Fruit fly (Drosophila melanogaster) whole organism, embryonic: Measurements from ENCODE around the gene Inx3.

Experiments used
- CG11723 ChIP-seq: fragments of 200-800 bp; sonication (Bioruptor generic); optimal IDR thresholded peaks from 2 replicates; lab custom pipeline; 2017; ENCODE audit warnings: missing biosample characterization, mild to moderate bottlenecking, missing genetic modification characterization
- CG12236 ChIP-seq: fragments of 200-800 bp; sonication (Bioruptor generic); optimal IDR thresholded peaks from 2 replicates; lab custom pipeline; 2016; ENCODE audit warnings: missing biosample characterization, missing genetic modification characterization
- CG12391 ChIP-seq: fragments of 200-800 bp; sonication (Bioruptor generic); optimal IDR thresholded peaks from 3 replicates; lab custom pipeline; 2018; ENCODE audit warnings: missing biosample characterization, mild to moderate bottlenecking, missing genetic modification characterization, moderate library complexity
- CG14050 ChIP-seq: fragments of 200-800 bp; sonication (Bioruptor generic); IDR thresholded peaks from 3 replicates; pipeline ENCODE4 v1.3.6; 2022; ENCODE audit warnings: missing biosample characterization, missing genetic modification characterization
- CG14667 ChIP-seq: fragments of 200-800 bp; sonication (Bioruptor generic); IDR thresholded peaks from 2 replicates; pipeline ENCODE4 v1.3.6; 2022; ENCODE audit warnings: missing biosample characterization, missing genetic modification characterization
- CG15696 ChIP-seq: fragments of 200-800 bp; sonication (Bioruptor generic); optimal IDR thresholded peaks from 2 replicates; lab custom pipeline; 2019; ENCODE audit warnings: missing biosample characterization, mild to moderate bottlenecking, missing genetic modification characterization, moderate library complexity
- CG16863 ChIP-seq: fragments of 200-800 bp; sonication (Bioruptor generic); optimal IDR thresholded peaks from 3 replicates; lab custom pipeline; 2016; ENCODE audit warnings: missing biosample characterization, missing genetic modification characterization
- CG18011 ChIP-seq: fragments of 200-800 bp; sonication (Bioruptor generic); optimal IDR thresholded peaks from 2 replicates; lab custom pipeline; 2017; ENCODE audit warnings: missing biosample characterization, missing genetic modification characterization, mild to moderate bottlenecking, moderate library complexity, missing genotype
- CG18619 ChIP-seq: fragments of 200-800 bp; sonication (Bioruptor generic); optimal IDR thresholded peaks from 3 replicates; lab custom pipeline; 2017; ENCODE audit warnings: missing biosample characterization, mild to moderate bottlenecking, missing genetic modification characterization
- CG2120 ChIP-seq: fragments of 200-800 bp; sonication (Bioruptor generic); optimal IDR thresholded peaks from 3 replicates; lab custom pipeline; 2016; ENCODE audit warnings: missing biosample characterization, missing genetic modification characterization
- CG2678 ChIP-seq: fragments of 200-800 bp; sonication (Bioruptor generic); optimal IDR thresholded peaks from 3 replicates; lab custom pipeline; 2019; ENCODE audit warnings: missing biosample characterization, mild to moderate bottlenecking, missing genetic modification characterization, moderate library complexity
- CG31224 ChIP-seq: fragments of 200-800 bp; sonication (Bioruptor generic); IDR thresholded peaks from 2 replicates; pipeline ENCODE4 v1.3.6; 2022; ENCODE audit warnings: missing biosample characterization, missing genetic modification characterization
- CG31365 ChIP-seq: fragments of 200-800 bp; sonication (Bioruptor generic); optimal IDR thresholded peaks from 2 replicates; lab custom pipeline; 2018; ENCODE audit warnings: missing biosample characterization, mild to moderate bottlenecking, missing genetic modification characterization
- CG3407 ChIP-seq: fragments of 200-800 bp; sonication (Bioruptor generic); optimal IDR thresholded peaks from 2 replicates; lab custom pipeline; 2018; ENCODE audit warnings: missing biosample characterization, mild to moderate bottlenecking, missing genetic modification characterization
- CG3838 ChIP-seq: fragments of 200-800 bp; sonication (Bioruptor generic); optimal IDR thresholded peaks from 3 replicates; lab custom pipeline; 2016; ENCODE audit warnings: missing biosample characterization, missing genetic modification characterization
- CG4282 ChIP-seq: fragments of 200-800 bp; sonication (Bioruptor generic); optimal IDR thresholded peaks from 2 replicates; lab custom pipeline; 2016; ENCODE audit warnings: missing biosample characterization, missing genetic modification characterization
- CG7786 ChIP-seq: fragments of 200-800 bp; sonication (Bioruptor generic); optimal IDR thresholded peaks from 2 replicates; lab custom pipeline; 2016; ENCODE audit warnings: missing biosample characterization, missing genetic modification characterization
- CG7928 ChIP-seq: fragments of 200-800 bp; sonication (Bioruptor generic); optimal IDR thresholded peaks from 2 replicates; lab custom pipeline; 2017; ENCODE audit warnings: missing biosample characterization, mild to moderate bottlenecking, missing genetic modification characterization
- CG9215 ChIP-seq: fragments of 200-800 bp; sonication (Bioruptor generic); IDR thresholded peaks from 2 replicates; pipeline ENCODE4 v1.3.6; 2022; ENCODE audit warnings: missing biosample characterization, missing genetic modification characterization
- CG9609 ChIP-seq: fragments of 200-800 bp; sonication (Bioruptor generic); optimal IDR thresholded peaks from 3 replicates; lab custom pipeline; 2016; ENCODE audit warnings: missing biosample characterization, missing genetic modification characterization
- CG9876 ChIP-seq: fragments of 200-800 bp; sonication (Bioruptor generic); optimal IDR thresholded peaks from 2 replicates; lab custom pipeline; 2016; ENCODE audit warnings: missing biosample characterization, missing genetic modification characterization
- D ChIP-seq, 2 experiments: fragments of 200-800 bp in 1 of 2; fragments of >200 bp in 1 of 2; sonication (Bioruptor generic) in 1 of 2; optimal IDR thresholded peaks; 2 replicates in 1 of 2; 3 replicates in 1 of 2; lab custom pipeline; 2017; ENCODE audit warnings: mild to moderate bottlenecking in 1 of 2, missing biosample characterization in 1 of 2, missing genetic modification characterization in 1 of 2, missing genetic modification reagents in 1 of 2
- Dad ChIP-seq: fragments of 200-800 bp; sonication (Bioruptor generic); optimal IDR thresholded peaks from 3 replicates; lab custom pipeline; 2016; ENCODE audit warnings: missing biosample characterization, missing genetic modification characterization
- Doc2 ChIP-seq: fragments of 200-800 bp; sonication (Bioruptor generic); IDR thresholded peaks from 2 replicates; pipeline ENCODE4 v1.3.6; 2022; ENCODE audit warnings: missing biosample characterization, missing genetic modification characterization
- Fer1 ChIP-seq: fragments of 200-800 bp; sonication (Bioruptor generic); optimal IDR thresholded peaks from 2 replicates; lab custom pipeline; 2017; ENCODE audit warnings: missing biosample characterization, mild to moderate bottlenecking, missing genetic modification characterization
- HLH54F ChIP-seq: fragments of 200-800 bp; sonication (Bioruptor generic); optimal IDR thresholded peaks from 3 replicates; lab custom pipeline; 2016; ENCODE audit warnings: missing biosample characterization, missing genetic modification characterization
- Hr51 ChIP-seq, 2 experiments: fragments of 200-800 bp; sonication (Bioruptor generic); optimal IDR thresholded peaks; 2 replicates in 1 of 2; 3 replicates in 1 of 2; lab custom pipeline; 2016 to 2018; ENCODE audit warnings: missing biosample characterization in 2 of 2, missing genetic modification characterization in 2 of 2, mild to moderate bottlenecking in 1 of 2, moderate library complexity in 1 of 2
- Max ChIP-seq: fragments of 200-800 bp; sonication (Bioruptor generic); optimal IDR thresholded peaks from 2 replicates; lab custom pipeline; 2016; ENCODE audit warnings: missing biosample characterization, mild to moderate bottlenecking, missing genetic modification characterization
- Med ChIP-seq: fragments of 200-800 bp; sonication (Bioruptor generic); peaks from one replicate; lab custom pipeline; 2016; ENCODE audit warnings: missing biosample characterization, missing genetic modification characterization, mild to moderate bottlenecking, inconsistent platforms, moderate library complexity
- Oaz ChIP-seq: fragments of 200-800 bp; sonication (Bioruptor generic); IDR thresholded peaks from 2 replicates; pipeline ENCODE4 v1.3.6; 2022; ENCODE audit warnings: missing biosample characterization, missing genetic modification characterization
- Oli ChIP-seq: fragments of 200-800 bp; sonication (Bioruptor generic); optimal IDR thresholded peaks from 2 replicates; lab custom pipeline; 2018; ENCODE audit warnings: missing biosample characterization, mild to moderate bottlenecking, missing genetic modification characterization, moderate library complexity
- Sox102F ChIP-seq: fragments of 200-800 bp; sonication (Bioruptor generic); optimal IDR thresholded peaks from 2 replicates; lab custom pipeline; 2018; ENCODE audit warnings: missing biosample characterization, mild to moderate bottlenecking, missing genetic modification characterization, moderate library complexity
- YL-1 ChIP-seq: fragments of 200-800 bp; sonication (Bioruptor generic); optimal IDR thresholded peaks from 3 replicates; lab custom pipeline; 2017; ENCODE audit warnings: missing biosample characterization, mild to moderate bottlenecking, missing genetic modification characterization
- az2 ChIP-seq: fragments of 200-800 bp; sonication (Bioruptor generic); optimal IDR thresholded peaks from 3 replicates; lab custom pipeline; 2016; ENCODE audit warnings: missing biosample characterization, missing genetic modification characterization
- bsh ChIP-seq, 2 experiments: fragments of 200-800 bp; sonication (Bioruptor generic); optimal IDR thresholded peaks; 2 replicates each; lab custom pipeline; 2017 to 2018; ENCODE audit warnings: mild to moderate bottlenecking in 2 of 2, missing biosample characterization in 2 of 2, missing genetic modification characterization in 2 of 2, moderate library complexity in 1 of 2
- cato ChIP-seq: fragments of 200-800 bp; sonication (Bioruptor generic); optimal IDR thresholded peaks from 2 replicates; lab custom pipeline; 2016; ENCODE audit warnings: missing biosample characterization, missing genetic modification characterization, borderline replicate concordance
- dysf ChIP-seq: fragments of 200-800 bp; sonication (Bioruptor generic); IDR thresholded peaks from 3 replicates; pipeline ENCODE4 v1.3.6; 2022; ENCODE audit warnings: missing biosample characterization, missing genetic modification characterization
- grn ChIP-seq: fragments of 200-800 bp; sonication (Bioruptor generic); optimal IDR thresholded peaks from 3 replicates; lab custom pipeline; 2017; ENCODE audit warnings: missing biosample characterization, missing genetic modification characterization
- klu ChIP-seq: fragments of 200-800 bp; sonication (Bioruptor generic); IDR thresholded peaks from 2 replicates; pipeline ENCODE4 v1.3.6; 2022; ENCODE audit warnings: missing biosample characterization, missing genetic modification characterization
- phol ChIP-seq: fragments of 200-800 bp; sonication (Bioruptor generic); optimal IDR thresholded peaks from 3 replicates; lab custom pipeline; 2018; ENCODE audit warnings: missing biosample characterization, mild to moderate bottlenecking, missing genetic modification characterization, moderate library complexity
- sna ChIP-seq: fragments of 200-800 bp; sonication (Bioruptor generic); IDR thresholded peaks from 2 replicates; pipeline ENCODE4 v1.3.6; 2022; ENCODE audit warnings: missing biosample characterization, missing genetic modification characterization; ENCODE audit not compliant: partially characterized antibody
- tgo ChIP-seq: fragments of 200-800 bp; sonication (Bioruptor generic); IDR thresholded peaks from 3 replicates; pipeline ENCODE4 v1.3.6; 2022; ENCODE audit warnings: missing biosample characterization, missing genetic modification characterization
- ttk ChIP-seq: fragments of 200-800 bp; sonication (Bioruptor generic); IDR thresholded peaks from 2 replicates; pipeline ENCODE4 v2.1.2; 2022; ENCODE audit warnings: missing biosample characterization, missing genetic modification characterization
- twi ChIP-seq: fragments of 200-800 bp; optimal IDR thresholded peaks from 2 replicates; lab custom pipeline; 2019; ENCODE audit warnings: missing biosample characterization, mild to moderate bottlenecking, missing genetic modification characterization, moderate library complexity
- unpg ChIP-seq: fragments of 200-800 bp; sonication (Bioruptor generic); optimal IDR thresholded peaks from 3 replicates; lab custom pipeline; 2018; ENCODE audit warnings: missing biosample characterization, mild to moderate bottlenecking, missing genetic modification characterization, moderate library complexity
- vvl ChIP-seq: fragments of 200-800 bp; sonication (Bioruptor generic); IDR thresholded peaks from 2 replicates; pipeline ENCODE4 v1.3.6; 2022; ENCODE audit warnings: missing biosample characterization, missing genetic modification characterization
- zen ChIP-seq: fragments of 200-800 bp; sonication (Bioruptor generic); optimal IDR thresholded peaks from 3 replicates; lab custom pipeline; 2018; ENCODE audit warnings: missing biosample characterization, mild to moderate bottlenecking, missing genetic modification characterization, moderate library complexity

The Inx3 gene

DNA sequence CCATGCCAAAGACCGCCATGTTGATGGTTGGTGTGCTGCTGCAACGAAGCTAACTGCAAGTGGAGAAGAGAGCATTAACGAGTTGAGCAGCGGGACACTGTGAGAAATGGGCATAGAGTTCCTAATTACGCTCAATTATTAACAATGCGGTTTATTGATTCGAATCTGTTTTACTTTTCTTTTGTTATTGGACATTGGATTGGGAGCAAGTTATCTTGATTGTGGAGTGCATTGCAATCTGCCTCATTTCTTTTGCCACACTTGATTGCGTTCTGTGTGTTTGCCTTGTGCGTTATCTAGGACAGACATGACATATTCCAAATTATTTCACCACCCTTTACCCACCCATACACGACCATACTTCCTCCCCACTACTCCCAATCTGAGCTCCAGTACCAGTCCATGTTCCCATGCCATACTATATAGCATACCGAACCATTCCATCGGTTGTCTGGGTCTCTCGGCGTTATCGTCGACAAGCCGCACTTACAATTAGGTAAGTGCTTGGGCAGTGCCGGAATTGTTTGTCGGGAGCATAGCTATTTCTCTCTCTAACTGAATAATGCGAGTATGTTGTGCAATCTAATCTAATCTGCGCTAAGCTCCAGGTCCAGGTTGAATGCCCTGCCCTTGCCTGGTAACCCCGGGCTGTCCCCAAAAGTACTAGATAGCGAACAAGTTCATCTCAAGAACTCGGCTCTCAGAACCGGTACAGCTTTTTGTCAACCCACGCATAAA lies 1.8 kb downstream of the Inx3 start (continued):
- TF ChIP-seq phol (peak; percentile 56), CG15696 (peak; percentile 1), CG11723 (GFP tag; lab: Kevin White, UChicago) (peak; percentile 3), zen (no peak), CG2678 (tag; lab: Kevin White, UChicago) (peak; percentile 58), CG14667 (GFP tag; lab: Robert Waterston, UW) (no peak), bsh (GFP tag; optimal IDR thresholded peaks at IDR 0.05; lab: Kevin White, UChicago) (peak; percentile 21 to 78), tgo (GFP tag; lab: Robert Waterston, UW) (peak; percentile 33; the same call in 1 of the 3 replicates), CG14050 (peak; percentile 15; the same call in 1 of the 3 replicates), cato (GFP tag; lab: Kevin White, UChicago) (peak; percentile 28), grn (GFP tag; lab: Kevin White, UChicago) (peak; percentile 53), YL-1 (GFP tag; lab: Kevin White, UChicago) (no peak), CG31365 (tag; lab: Kevin White, UChicago) (peak; percentile 13), CG18011 (GFP tag; lab: Kevin White, UChicago) (no peak), CG31224 (GFP tag; lab: Robert Waterston, UW) (0 out of 2 replicates have a peak, but pooled peaks have one; percentile 8), az2 (GFP tag; lab: Kevin White, UChicago) (peak; percentile 17), Sox102F (GFP tag; lab: Kevin White, UChicago) (peak; percentile 65), CG16863 (peak; percentile 38), klu (no peak), CG12236 (GFP tag; lab: Kevin White, UChicago) (no peak), unpg (peak; percentile 48), CG3407 (GFP tag; lab: Kevin White, UChicago) (peak; percentile 15), Doc2 (GFP tag; lab: Robert Waterston, UW) (no peak), CG2120 (GFP tag; lab: Kevin White, UChicago) (peak; percentile 5), CG18619 (GFP tag; lab: Kevin White, UChicago) (peak; percentile 11), ttk (GFP tag; lab: Robert Waterston, UW) (peak; percentile 51), Dad (GFP tag; lab: Kevin White, UChicago) (peak; percentile 17), CG4282 (GFP tag; lab: Kevin White, UChicago) (no peak), vvl (GFP tag; lab: Robert Waterston, UW) (peak; percentile 34; the same call in 1 of the 2 replicates), CG9215 (GFP tag; lab: Robert Waterston, UW) (peak; percentile 24; the same call in 1 of the 2 replicates), Max (GFP tag; lab: Kevin White, UChicago) (no peak), D (optimal IDR thresholded peaks at IDR 0.05; lab: Kevin White, UChicago) (no peak), D (GFP tag; optimal IDR thresholded peaks at IDR 0.05; lab: Kevin White, UChicago) (peak; percentile 27), twi (tag; lab: Kevin White, UChicago) (peak; percentile 23), CG12391 (tag; lab: Kevin White, UChicago) (peak; percentile 45), Oli (tag; lab: Kevin White, UChicago) (peak; percentile 49), Med (peak; percentile 84), CG9876 (GFP tag; lab: Kevin White, UChicago) (no peak), HLH54F (GFP tag; lab: Kevin White, UChicago) (peak; percentile 18), sna (GFP tag; lab: Robert Waterston, UW) (no peak), CG9609 (peak; percentile 1), CG7928 (GFP tag; lab: Kevin White, UChicago) (no peak), CG7786 (peak; percentile 28), dysf (GFP tag; lab: Robert Waterston, UW) (peak; percentile 64), Fer1 (GFP tag; lab: Kevin White, UChicago) (no peak), CG3838 (GFP tag; lab: Kevin White, UChicago) (no peak), Oaz (GFP tag; lab: Robert Waterston, UW) (0 out of 2 replicates have a peak, but pooled peaks have one; percentile 7), Hr51 (GFP tag; optimal IDR thresholded peaks at IDR 0.05; lab: Kevin White, UChicago) (peak in 1 of 2 experiments; percentile 50)
